Worm (Caenorhabditis elegans) whole organism, mixed stage, embryonic: ENCODE results near the gene T13A10.64.

Experiments
- M03D4.4 ChIP-seq: sonication (generic microtip); optimal IDR thresholded peaks from 2 replicates; lab custom pipeline; 2017; ENCODE audit warnings: mild to moderate bottlenecking, missing genetic modification characterization, missing compliant biosample characterization
- bed-3 ChIP-seq: fragments of 200-800 bp; sonication (Bioruptor generic); optimal IDR thresholded peaks from 3 replicates; lab custom pipeline; 2018; ENCODE audit warnings: mild to moderate bottlenecking, missing genetic modification characterization, moderate library complexity, missing compliant biosample characterization
- blmp-1 ChIP-seq: fragments of 150-350 bp; optimal IDR thresholded peaks from 2 replicates; lab custom pipeline; 2014; ENCODE audit warnings: missing biosample characterization, missing genetic modification characterization
- ceh-39 ChIP-seq: fragments of 150-350 bp; optimal IDR thresholded peaks from 2 replicates; lab custom pipeline; 2014; ENCODE audit warnings: missing biosample characterization, missing genetic modification characterization
- ceh-43 ChIP-seq: fragments of 200-800 bp; sonication (Bioruptor generic); optimal IDR thresholded peaks from 2 replicates; lab custom pipeline; 2018; ENCODE audit warnings: mild to moderate bottlenecking, missing genetic modification characterization, moderate library complexity, missing compliant biosample characterization
- ceh-83 ChIP-seq: fragments of 200-800 bp; sonication (Bioruptor generic); optimal IDR thresholded peaks from 2 replicates; lab custom pipeline; 2018; ENCODE audit warnings: mild to moderate bottlenecking, missing genetic modification characterization, missing compliant biosample characterization
- ces-1 ChIP-seq: fragments of 150-350 bp; optimal IDR thresholded peaks from 2 replicates; lab custom pipeline; 2014; ENCODE audit warnings: missing biosample characterization, missing genetic modification reagents, missing genetic modification characterization
- cnd-1 ChIP-seq: fragments of 200-800 bp; sonication (Bioruptor generic); optimal IDR thresholded peaks from 2 replicates; lab custom pipeline; 2018; ENCODE audit warnings: mild to moderate bottlenecking, missing genetic modification characterization, missing compliant biosample characterization
- drap-1 ChIP-seq: fragments of 200-800 bp; sonication (Bioruptor generic); optimal IDR thresholded peaks from 3 replicates; lab custom pipeline; 2018; ENCODE audit warnings: mild to moderate bottlenecking, missing genetic modification characterization, missing compliant biosample characterization
- elt-1 ChIP-seq: sonication (generic microtip); optimal IDR thresholded peaks from 2 replicates; lab custom pipeline; 2017; ENCODE audit warnings: missing genetic modification characterization, mild to moderate bottlenecking, missing compliant biosample characterization, antibody characterized with exemption, moderate library complexity, borderline replicate concordance; ENCODE audit not compliant: insufficient read depth
- flh-1 ChIP-seq: fragments of 200-800 bp; sonication (Bioruptor generic); optimal IDR thresholded peaks from 2 replicates; lab custom pipeline; 2018; ENCODE audit warnings: mild to moderate bottlenecking, missing genetic modification characterization, moderate library complexity, missing compliant biosample characterization
- ham-2 ChIP-seq: fragments of 200-800 bp; sonication (Bioruptor generic); optimal IDR thresholded peaks from 2 replicates; lab custom pipeline; 2018; ENCODE audit warnings: mild to moderate bottlenecking, missing genetic modification characterization, missing compliant biosample characterization
- hlh-1 ChIP-seq: fragments of 150-350 bp; optimal IDR thresholded peaks from 2 replicates; lab custom pipeline; 2014; ENCODE audit warnings: missing biosample characterization, missing genetic modification reagents, missing genetic modification characterization
- lin-13 ChIP-seq: fragments of 150-350 bp; optimal IDR thresholded peaks from 2 replicates; lab custom pipeline; 2014; ENCODE audit warnings: missing biosample characterization, missing genetic modification characterization
- lin-32 ChIP-seq: fragments of 200-800 bp; sonication (Bioruptor generic); optimal IDR thresholded peaks from 2 replicates; lab custom pipeline; 2018; ENCODE audit warnings: mild to moderate bottlenecking, missing genetic modification characterization, missing compliant biosample characterization
- lsy-2 ChIP-seq: fragments of 150-350 bp; optimal IDR thresholded peaks from 2 replicates; lab custom pipeline; 2014; ENCODE audit warnings: missing biosample characterization, missing genetic modification characterization
- mab-5 ChIP-seq: fragments of 150-350 bp; optimal IDR thresholded peaks from 2 replicates; lab custom pipeline; 2014; ENCODE audit warnings: missing biosample characterization, missing genetic modification characterization
- mep-1 ChIP-seq: fragments of 150-350 bp; optimal IDR thresholded peaks from 2 replicates; lab custom pipeline; 2017; ENCODE audit warnings: missing biosample characterization, missing genetic modification reagents, missing genetic modification characterization, inconsistent platforms
- mls-2 ChIP-seq: sonication (generic microtip); optimal IDR thresholded peaks from 2 replicates; lab custom pipeline; 2016; ENCODE audit warnings: mild to moderate bottlenecking, missing genetic modification characterization, moderate library complexity, missing compliant biosample characterization
- nhr-12 ChIP-seq: fragments of 150-350 bp; optimal IDR thresholded peaks from 2 replicates; lab custom pipeline; 2014; ENCODE audit warnings: missing biosample characterization, missing genetic modification characterization
- nhr-2 ChIP-seq: fragments of 150-350 bp; optimal IDR thresholded peaks from 2 replicates; lab custom pipeline; 2014; ENCODE audit warnings: missing biosample characterization, missing genetic modification characterization
- nhr-237 ChIP-seq: fragments of 150-350 bp; optimal IDR thresholded peaks from 2 replicates; lab custom pipeline; 2014; ENCODE audit warnings: missing biosample characterization, missing genetic modification characterization
- nhr-28 ChIP-seq: fragments of 150-350 bp; optimal IDR thresholded peaks from 2 replicates; lab custom pipeline; 2014; ENCODE audit warnings: missing biosample characterization, missing genetic modification characterization
- nhr-76 ChIP-seq: sonication (generic microtip); optimal IDR thresholded peaks from 2 replicates; lab custom pipeline; 2017; ENCODE audit warnings: missing biosample characterization, missing genetic modification characterization
- pha-4 ChIP-seq: fragments of 150-350 bp; optimal IDR thresholded peaks from 2 replicates; lab custom pipeline; 2018; ENCODE audit warnings: missing biosample characterization, missing genetic modification reagents, missing genetic modification characterization
- sem-2 ChIP-seq: fragments of 200-800 bp; sonication (Bioruptor generic); optimal IDR thresholded peaks from 2 replicates; lab custom pipeline; 2018; ENCODE audit warnings: mild to moderate bottlenecking, missing genetic modification characterization, missing compliant biosample characterization
- snpc-4 ChIP-seq: fragments of 150-350 bp; optimal IDR thresholded peaks from 2 replicates; lab custom pipeline; 2014; ENCODE audit warnings: missing biosample characterization, missing genetic modification characterization
- sptf-1 ChIP-seq: sonication (generic microtip); optimal IDR thresholded peaks from 2 replicates; lab custom pipeline; 2017; ENCODE audit warnings: mild to moderate bottlenecking, missing genetic modification characterization, moderate library complexity, missing compliant biosample characterization
- tbx-8 ChIP-seq: fragments of 200-800 bp; sonication (Bioruptor generic); optimal IDR thresholded peaks from 2 replicates; lab custom pipeline; 2018; ENCODE audit warnings: mild to moderate bottlenecking, missing genetic modification characterization, moderate library complexity, missing compliant biosample characterization
- unc-120 ChIP-seq: sonication (generic microtip); optimal IDR thresholded peaks from 2 replicates; lab custom pipeline; 2017; ENCODE audit warnings: missing genetic modification characterization, missing compliant biosample characterization; ENCODE audit not compliant: poor library complexity, severe bottlenecking
- unc-39 ChIP-seq: fragments of 150-350 bp; optimal IDR thresholded peaks from 2 replicates; lab custom pipeline; 2014; ENCODE audit warnings: missing biosample characterization, missing genetic modification characterization
- unc-62 ChIP-seq: fragments of 150-350 bp; optimal IDR thresholded peaks from 2 replicates; lab custom pipeline; 2014; ENCODE audit warnings: missing biosample characterization, missing genetic modification reagents, missing genetic modification characterization
- zip-8 ChIP-seq: fragments of 150-350 bp; optimal IDR thresholded peaks from 2 replicates; lab custom pipeline; 2014; ENCODE audit warnings: missing biosample characterization, missing genetic modification characterization

T13A10.64 gene

DNA sequence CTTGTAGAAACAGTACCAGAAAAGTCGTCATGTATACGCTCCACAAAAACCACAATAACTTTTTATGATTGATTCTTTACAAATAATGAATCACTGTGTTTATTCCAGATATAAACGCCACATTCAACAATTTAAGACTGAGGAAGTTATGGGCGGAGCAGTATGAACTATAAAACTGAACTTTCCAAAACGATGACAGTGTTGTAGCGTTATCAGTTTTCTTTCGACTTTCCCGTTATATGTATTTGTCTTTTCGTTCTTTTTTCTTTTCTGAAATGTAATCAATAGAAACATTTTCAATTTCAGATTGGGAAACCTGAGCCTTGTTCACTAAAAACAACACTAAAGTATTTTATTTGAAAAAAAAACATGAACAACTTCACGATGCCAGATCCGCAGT, 37.7 kb upstream of the T13A10.64 start, which contains the start of gene C49A9.9:
TSS of gene C49A9.9 (plus strand) at position 307 of the 400 bp plus-strand sequence.
- TF ChIP-seq zip-8 (tag; lab: Kevin White, UChicago): no peak
- no peak for TF ChIP-seq flh-1 (GFP tag; lab: Kevin White, UChicago)
- no peak for TF ChIP-seq nhr-237 (tag; lab: Kevin White, UChicago)
- TF ChIP-seq drap-1: no peak
- no peak for TF ChIP-seq snpc-4 (tag; lab: Kevin White, UChicago)
- TF ChIP-seq nhr-2: no peak
- no peak for TF ChIP-seq blmp-1 (tag; lab: Kevin White, UChicago)
- TF ChIP-seq ceh-43: no peak
- no peak for TF ChIP-seq cnd-1
- no peak for TF ChIP-seq lin-13 (tag; lab: Kevin White, UChicago)
- TF ChIP-seq hlh-1 (tag; lab: Kevin White, UChicago): no peak
- no peak for TF ChIP-seq lsy-2 (tag; lab: Kevin White, UChicago)
- TF ChIP-seq nhr-28: no peak
- no peak for TF ChIP-seq mls-2

DNA sequence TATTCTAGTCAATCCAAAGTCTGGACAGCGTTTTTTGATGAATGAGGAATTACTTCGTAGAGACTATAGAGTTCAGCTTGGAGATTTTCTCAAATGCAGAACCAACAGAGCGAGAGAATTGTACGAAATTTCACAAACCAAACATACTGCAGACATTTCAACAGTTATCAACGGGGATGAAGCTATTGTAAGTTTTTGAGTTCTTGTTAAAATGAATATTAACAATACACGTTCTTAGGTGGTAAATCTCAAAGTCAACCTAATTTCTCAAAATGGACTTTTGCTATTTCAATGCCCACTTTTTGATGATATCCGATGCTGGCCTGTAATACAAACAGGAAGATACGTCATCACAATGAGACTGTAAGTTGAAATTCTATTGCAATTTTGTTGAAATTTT, 37.2 kb upstream of the T13A10.64 start:
- TF ChIP-seq nhr-28 (no peak), zip-8 (tag; lab: Kevin White, UChicago) (no peak), sptf-1 (tag; lab: Kevin White, UChicago) (no peak), nhr-12 (tag; lab: Kevin White, UChicago) (no peak), M03D4.4 (no peak), bed-3 (GFP tag; lab: Kevin White, UChicago) (no peak), sem-2 (no peak), ceh-83 (GFP tag; lab: Kevin White, UChicago) (no peak), nhr-76 (tag; lab: Kevin White, UChicago) (no peak), tbx-8 (GFP tag; lab: Kevin White, UChicago) (no peak), blmp-1 (tag; lab: Kevin White, UChicago) (no peak), lin-13 (tag; lab: Kevin White, UChicago) (no peak), elt-1 (tag; lab: Kevin White, UChicago) (no peak), flh-1 (GFP tag; lab: Kevin White, UChicago) (no peak), ces-1 (GFP tag; lab: Kevin White, UChicago) (no peak)

DNA sequence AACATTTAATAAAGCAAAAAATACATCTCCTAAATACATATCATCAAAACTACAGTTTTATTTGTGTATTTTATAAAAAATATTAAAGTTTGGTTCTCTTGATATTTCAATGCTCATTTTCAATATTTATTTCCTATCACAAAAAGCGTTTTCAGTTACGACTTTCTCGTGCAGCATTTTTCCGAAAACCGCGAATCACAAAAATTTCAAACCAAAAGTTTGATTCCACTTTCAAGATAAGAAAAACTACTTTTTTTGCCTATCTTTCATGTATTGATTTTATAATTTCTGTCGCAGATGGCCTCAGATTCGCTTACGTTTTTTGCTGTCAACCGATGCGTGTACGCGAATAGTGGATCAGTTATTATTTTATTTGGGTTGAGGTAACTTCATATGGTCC, 35.3 kb upstream of the T13A10.64 start, which contains the start of gene C49A9.4:
TSS of gene C49A9.4 (plus strand) at position 265 of the 400 bp plus-strand sequence.
- TF ChIP-seq nhr-237 (tag; lab: Kevin White, UChicago) (no peak), elt-1 (tag; lab: Kevin White, UChicago) (no peak), mab-5 (tag; lab: Kevin White, UChicago) (no peak), M03D4.4 (no peak), nhr-12 (tag; lab: Kevin White, UChicago) (no peak), drap-1 (no peak), tbx-8 (GFP tag; lab: Kevin White, UChicago) (no peak), ceh-83 (GFP tag; lab: Kevin White, UChicago) (no peak), bed-3 (GFP tag; lab: Kevin White, UChicago) (no peak), nhr-2 (no peak), pha-4 (no peak), nhr-76 (tag; lab: Kevin White, UChicago) (no peak), cnd-1 (no peak), snpc-4 (tag; lab: Kevin White, UChicago) (no peak)

DNA sequence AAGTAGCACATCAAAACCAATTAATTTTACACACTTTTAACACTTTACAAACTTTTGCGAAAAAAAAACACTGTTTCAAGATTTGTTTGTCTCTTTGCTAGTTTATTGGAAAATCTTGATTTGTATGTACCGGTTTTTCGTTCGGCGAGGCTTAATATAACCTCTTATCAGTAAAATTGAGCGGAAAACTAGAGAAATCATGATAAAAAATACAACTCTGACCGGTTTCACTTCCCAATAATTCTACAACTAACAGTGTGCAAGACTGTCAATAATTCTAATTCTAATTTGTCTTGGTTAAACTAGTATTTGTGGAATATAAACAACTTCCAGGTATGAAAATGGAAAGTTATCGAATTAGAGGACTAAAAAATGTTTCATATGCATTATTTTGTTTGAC, 32.9 kb upstream of the T13A10.64 start, which contains the start of gene C49A9.3:
TSS of gene C49A9.3 (plus strand) at position 212 of the 400 bp plus-strand sequence.
- TF ChIP-seq nhr-76 (tag; lab: Kevin White, UChicago) (no peak), drap-1 (no peak), ceh-83 (GFP tag; lab: Kevin White, UChicago) (no peak), ham-2 (GFP tag; lab: Kevin White, UChicago) (no peak), sem-2 (no peak), unc-120 (no peak), unc-39 (tag; lab: Kevin White, UChicago) (no peak), mep-1 (tag; lab: Kevin White, UChicago) (no peak), unc-62 (GFP tag; lab: Kevin White, UChicago) (no peak), ceh-39 (tag; lab: Kevin White, UChicago) (no peak), blmp-1 (tag; lab: Kevin White, UChicago) (no peak), lin-13 (tag; lab: Kevin White, UChicago) (no peak), hlh-1 (tag; lab: Kevin White, UChicago) (no peak), sptf-1 (tag; lab: Kevin White, UChicago) (no peak), mls-2 (no peak), lin-32 (GFP tag; lab: Kevin White, UChicago) (no peak), zip-8 (tag; lab: Kevin White, UChicago) (no peak)
